Worm (Caenorhabditis elegans) whole organism, dauer: ENCODE measurements around the gene C55C3.6.

ENCODE experiments used
- unc-62 ChIP-seq: sonication (generic microtip); optimal IDR thresholded peaks from 2 replicates; lab custom pipeline; 2017; ENCODE audit warnings: missing biosample characterization, missing genetic modification reagents, missing genetic modification characterization

The C55C3.6 gene

ce11 chrIV:5682547-5683234 is at the start of gene C55C3.6, which contains the start of gene C55C3.7:
TSS of gene C55C3.6 (plus strand) at chrIV:5683184.
TSS of gene C55C3.7 (minus strand) at chrIV:5682647.
- TF ChIP-seq unc-62 (GFP tag; lab: Kevin White, UChicago) = no peak

DNA sequence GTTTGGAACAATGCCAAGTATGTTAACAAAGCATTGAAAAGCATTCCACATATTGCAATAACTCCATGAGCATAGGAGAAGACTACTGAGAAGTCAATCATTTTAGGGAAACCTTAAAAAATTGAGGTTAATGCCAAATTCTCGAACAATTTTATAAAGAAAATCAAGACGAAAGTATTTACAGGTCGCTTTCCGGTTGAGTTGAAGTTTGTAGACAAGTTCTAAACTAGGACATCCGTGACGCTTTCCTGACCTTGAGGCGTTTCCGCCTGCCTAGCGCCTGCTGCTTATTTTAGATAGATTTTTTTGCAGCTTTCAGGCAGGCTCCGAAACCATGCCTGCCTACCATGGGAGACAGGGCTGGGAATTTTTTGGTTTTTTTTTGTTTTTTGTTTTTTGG is 47.4 kb upstream of the C55C3.6 start, which contains the start of gene srd-13:
TSS of gene srd-13 (minus strand) at position 101 of the 400 bp plus-strand sequence.
- no peak for TF ChIP-seq unc-62 (GFP tag; lab: Kevin White, UChicago)

ce11 chrIV:5645514-5646052 is 37.4 kb upstream of the C55C3.6 start, which contains the start of the genes srd-8 and B0547.2:
TSS of gene srd-8 (minus strand) at chrIV:5645614.
TSS of gene B0547.2 (plus strand) at chrIV:5646002.
- TF ChIP-seq unc-62 (GFP tag; lab: Kevin White, UChicago) = no peak

DNA sequence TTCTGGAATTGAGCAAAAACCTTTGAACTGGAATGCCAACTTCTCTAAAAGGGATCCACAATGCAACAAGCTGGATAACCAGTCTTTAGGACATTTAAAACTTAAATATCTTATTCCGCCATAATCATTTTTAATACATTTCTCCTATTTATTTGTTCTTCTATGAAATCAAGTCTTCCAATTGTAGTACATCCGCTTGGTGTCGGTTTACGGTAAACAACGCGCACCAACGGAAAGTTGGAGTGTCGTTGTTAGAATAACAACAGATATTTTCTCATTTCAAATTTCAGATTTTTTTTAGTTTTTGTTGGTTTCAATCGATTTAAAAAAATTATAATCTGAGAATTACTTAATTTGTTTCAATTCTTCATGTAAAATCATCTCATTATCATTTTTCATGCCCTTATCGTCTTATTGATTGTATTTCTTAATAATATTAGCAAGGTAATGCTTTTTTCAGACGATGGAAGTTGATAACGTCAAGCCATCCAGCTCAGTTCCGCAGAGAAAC is 33.9 kb upstream of the C55C3.6 start, which contains the start of gene csn-5:
TSS of gene csn-5 (plus strand) at position 461 of the 511 bp plus-strand sequence.
- no peak for TF ChIP-seq unc-62 (GFP tag; lab: Kevin White, UChicago)

DNA sequence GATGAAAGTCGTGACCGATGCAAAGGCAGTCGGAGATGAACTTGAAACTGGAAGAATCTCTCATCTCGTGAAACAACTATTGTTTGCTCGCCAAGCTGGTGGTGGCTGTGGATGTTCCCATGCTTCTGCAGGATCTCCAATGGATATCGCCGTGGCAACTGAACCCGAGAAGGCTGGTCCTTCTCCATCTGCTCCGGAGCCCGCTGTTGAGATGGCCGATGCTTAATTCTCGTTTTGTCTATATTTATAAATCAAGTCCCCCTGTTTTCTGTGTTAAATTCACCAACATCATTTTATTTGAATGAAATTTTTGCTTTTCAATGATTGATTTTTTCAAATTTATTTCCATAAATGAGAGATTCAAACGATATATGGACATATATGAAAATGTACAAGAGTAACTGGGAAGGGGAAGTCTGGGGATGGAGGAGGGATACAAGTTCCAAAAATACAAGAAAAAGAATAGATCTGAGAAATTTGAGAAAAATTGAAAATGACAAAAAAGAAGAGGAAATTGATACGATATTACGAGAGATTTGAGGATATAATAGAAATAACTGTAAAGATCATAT is 32.1 kb upstream of the C55C3.6 start:
- no peak for TF ChIP-seq unc-62 (GFP tag; lab: Kevin White, UChicago)

DNA sequence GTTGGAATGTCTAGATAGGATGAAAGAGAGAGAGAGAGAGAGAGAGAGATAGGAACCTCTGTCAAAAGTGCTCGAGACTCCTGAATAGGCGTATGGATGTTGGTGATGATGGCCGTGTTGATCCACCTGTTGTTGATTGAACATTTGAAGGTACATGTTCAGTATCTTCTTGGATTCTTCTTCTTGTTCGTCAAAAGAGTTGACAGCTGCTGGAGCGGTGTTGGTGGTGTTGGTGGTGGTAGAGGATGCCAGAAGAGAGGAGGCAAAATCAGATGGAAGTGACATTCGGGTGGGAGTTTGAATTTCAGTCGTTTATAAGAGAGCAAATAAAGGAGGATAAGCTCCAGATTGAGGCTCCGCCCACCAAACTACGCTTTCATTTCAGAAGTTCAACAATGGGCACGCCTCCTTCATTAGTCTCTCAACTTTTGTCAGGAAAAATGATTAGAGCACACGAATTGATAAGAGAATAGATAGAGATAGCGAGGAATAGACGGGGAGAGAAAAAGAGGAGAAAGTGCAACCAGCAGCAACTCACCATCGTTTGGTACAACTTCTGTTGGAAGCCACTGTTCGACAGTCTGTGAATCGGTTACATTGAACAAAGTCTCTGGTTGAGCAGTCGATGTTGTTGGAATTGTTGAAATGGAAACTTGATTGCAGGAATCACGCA is 30.0 kb upstream of the C55C3.6 start:
- TF ChIP-seq unc-62 (GFP tag; lab: Kevin White, UChicago) = no peak

DNA sequence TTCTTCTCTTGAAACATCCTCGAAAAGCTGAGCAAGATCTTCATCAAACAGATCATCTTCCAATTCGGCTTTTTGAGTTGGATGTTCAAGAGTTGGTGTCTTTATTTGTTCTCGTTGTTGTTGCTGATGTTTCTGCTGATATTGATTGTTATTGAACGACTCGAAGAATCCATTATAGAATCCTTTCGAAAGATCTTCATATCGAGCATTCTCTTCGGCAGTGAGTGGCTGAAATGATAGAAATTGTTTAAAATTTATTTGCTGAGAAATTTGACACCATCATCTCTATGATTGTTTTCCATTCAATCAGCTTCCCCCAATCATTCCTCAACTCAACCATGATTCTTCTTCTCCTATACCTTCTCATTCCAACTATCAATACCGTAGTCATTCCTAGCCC is 29.3 kb upstream of the C55C3.6 start, which contains the start of gene clec-178:
TSS of gene clec-178 (plus strand) at position 301 of the 400 bp plus-strand sequence.
- TF ChIP-seq unc-62 (GFP tag; lab: Kevin White, UChicago) = no peak

- TF ChIP-seq unc-62 (GFP tag; lab: Kevin White, UChicago) = no peak
Observed at ce11 chrIV:5654203-5654602, 28.8 kb upstream of the C55C3.6 start.

DNA sequence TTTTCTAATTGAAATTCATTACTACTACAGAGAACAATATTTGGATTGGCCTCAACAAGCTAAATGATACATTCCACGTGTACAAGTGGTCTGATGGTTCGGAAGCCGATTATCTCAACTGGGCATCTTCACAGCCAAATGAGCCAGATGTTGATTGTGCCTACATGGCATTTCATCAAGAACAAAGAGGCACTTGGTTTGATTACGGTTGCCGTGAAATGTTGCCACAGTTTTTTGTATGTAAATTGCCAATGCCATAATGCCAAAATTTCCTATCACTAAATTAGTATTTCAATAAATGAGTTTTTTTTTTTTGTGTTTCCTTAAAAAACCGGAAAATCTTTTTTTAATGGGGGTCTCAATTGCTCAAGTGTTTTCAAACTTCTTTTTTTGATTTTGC is 28.3 kb upstream of the C55C3.6 start:
- TF ChIP-seq unc-62 (GFP tag; lab: Kevin White, UChicago) = no peak

DNA sequence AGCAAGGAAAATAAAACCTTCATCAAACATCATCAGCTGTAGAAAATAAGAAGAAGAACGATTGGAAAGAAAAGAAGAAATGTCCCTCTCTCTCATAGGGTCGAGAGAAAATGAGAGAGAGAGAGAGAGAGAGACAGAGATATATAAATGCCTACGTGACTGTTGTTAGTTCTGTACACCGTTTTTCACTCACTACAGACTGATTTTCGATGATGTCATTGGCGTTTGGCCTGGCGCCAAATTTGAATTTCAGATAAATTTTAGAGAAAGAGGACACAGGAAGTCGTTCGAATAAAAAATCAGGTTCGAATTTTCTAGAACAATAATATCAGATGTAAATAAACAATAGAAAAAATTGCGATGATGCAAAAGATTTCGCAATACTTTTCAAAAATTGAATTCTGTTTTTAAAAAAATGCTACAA is 27.0 kb upstream of the C55C3.6 start:
- TF ChIP-seq unc-62 (GFP tag; lab: Kevin White, UChicago) = no peak

ce11 chrIV:5657126-5657666 is 25.8 kb upstream of the C55C3.6 start:
- TF ChIP-seq unc-62 (GFP tag; lab: Kevin White, UChicago) = no peak

ce11 chrIV:5658225-5658624 is 24.8 kb upstream of the C55C3.6 start:
- TF ChIP-seq unc-62 (GFP tag; lab: Kevin White, UChicago) = no peak

DNA sequence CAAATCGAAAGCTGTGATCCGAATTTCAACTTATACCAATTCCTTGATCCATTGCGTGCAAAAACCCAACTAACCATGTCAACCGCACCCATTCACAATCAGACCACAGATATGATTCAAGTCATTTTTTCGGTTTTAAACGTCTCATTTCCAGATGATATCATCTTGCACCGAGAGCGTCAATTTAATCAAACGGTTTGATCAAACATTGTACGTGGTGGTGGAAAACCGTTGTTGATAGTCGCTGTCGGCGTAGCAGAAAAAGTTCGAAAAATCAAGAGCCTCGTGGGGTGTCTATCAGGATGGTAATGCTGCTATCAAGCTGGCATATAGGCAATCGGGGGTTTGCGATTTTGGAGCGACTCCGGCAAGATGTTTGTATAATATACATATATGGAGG is 24.1 kb upstream of the C55C3.6 start:
- TF ChIP-seq unc-62 (GFP tag; lab: Kevin White, UChicago) = no peak

- TF ChIP-seq unc-62 (GFP tag; lab: Kevin White, UChicago) = no peak
Observed at ce11 chrIV:5659461-5659860, 23.5 kb upstream of the C55C3.6 start.

DNA sequence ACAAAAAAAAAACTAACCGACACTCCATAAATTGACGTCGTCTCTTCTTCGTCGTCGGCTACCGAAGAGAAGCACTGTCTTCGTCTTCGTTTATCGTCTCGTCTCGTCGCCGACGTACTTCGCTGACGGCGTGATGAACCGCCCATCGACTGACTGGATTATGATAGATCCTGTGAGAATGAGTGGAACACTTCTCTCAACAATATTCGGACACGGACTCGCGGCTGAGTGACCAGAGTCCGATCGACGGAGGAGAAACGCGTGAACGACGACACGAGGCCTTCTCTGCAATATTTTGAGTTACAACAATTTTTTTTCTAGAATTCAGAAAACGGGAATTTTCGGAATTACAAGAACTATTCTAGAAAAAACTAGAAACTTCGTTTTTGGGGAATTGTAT is 22.7 kb upstream of the C55C3.6 start, which contains the start of gene skn-1:
TSS of gene skn-1 (minus strand) at position 146 of the 400 bp plus-strand sequence.
- TF ChIP-seq unc-62 (GFP tag; lab: Kevin White, UChicago) = no peak
